Fruit fly (Drosophila melanogaster): ENCODE results near the gene rngo.

Gene rngo

DNA sequence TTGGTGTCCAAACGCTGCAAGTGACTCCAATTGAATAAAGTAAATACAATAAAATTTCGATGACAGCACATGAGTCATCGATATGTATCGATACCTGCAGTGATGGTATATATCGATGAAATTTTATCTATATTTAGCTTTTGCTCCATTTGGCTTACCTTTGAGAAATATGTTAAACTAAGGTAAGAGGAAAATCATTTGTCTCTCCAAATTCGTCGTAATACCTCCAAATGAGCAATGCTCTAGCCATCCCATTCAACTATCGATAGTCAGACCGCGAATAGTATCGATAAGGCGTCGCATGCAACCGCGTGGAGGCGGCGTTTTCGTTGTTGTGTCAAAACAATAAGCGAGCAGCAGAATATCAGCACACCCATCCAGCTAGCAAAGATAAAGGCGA lies at the start of gene rngo, which contains the start of gene Cdc50:
Gene rngo, plus strand, starts transcription at position 189 of the 400 bp plus-strand sequence.
Gene Cdc50, minus strand, starts transcription at position 52 of the 400 bp plus-strand sequence.
- TF ChIP-seq ttk (optimal IDR thresholded peaks at IDR 0.05) (no peak), insv (optimal IDR thresholded peaks at IDR 0.05) (no peak), Sin3A (optimal IDR thresholded peaks at IDR 0.05) (no peak), psq (optimal IDR thresholded peaks at IDR 0.05) (no peak), h (optimal IDR thresholded peaks at IDR 0.05) (no peak), Myc (optimal IDR thresholded peaks at IDR 0.05) (no peak)

DNA sequence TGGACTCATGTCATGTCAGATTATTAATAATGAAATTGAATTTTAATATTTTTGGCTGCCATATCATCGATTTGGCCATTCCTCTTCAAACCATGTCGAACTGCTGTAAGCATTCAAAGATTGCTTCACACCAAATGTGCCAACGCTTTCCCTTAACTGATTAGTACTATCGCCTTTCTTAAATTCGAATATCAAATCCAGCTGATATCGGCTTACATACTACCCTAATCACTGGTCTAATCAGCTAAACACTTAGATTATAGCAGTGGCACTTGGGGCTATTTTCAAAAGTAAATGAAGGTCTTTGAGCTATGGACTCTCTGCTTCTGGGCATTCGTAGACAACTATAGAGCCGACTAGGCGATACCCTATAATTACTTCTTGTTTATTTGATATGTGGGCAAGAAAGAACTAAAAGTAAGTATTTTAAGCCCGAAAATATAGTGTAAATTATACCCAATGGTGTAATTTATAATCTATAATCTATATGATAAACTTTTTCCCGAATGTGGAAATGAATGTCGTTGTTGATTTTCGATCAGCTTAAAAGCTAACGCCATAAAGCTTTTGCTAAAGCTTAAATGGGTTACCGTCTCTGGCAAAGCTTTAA lies 37.3 kb upstream of the rngo start:
- TF ChIP-seq ttk (optimal IDR thresholded peaks at IDR 0.05) (no peak), Sin3A (optimal IDR thresholded peaks at IDR 0.05) (no peak), Myc (optimal IDR thresholded peaks at IDR 0.05) (no peak), h (optimal IDR thresholded peaks at IDR 0.05) (no peak), insv (optimal IDR thresholded peaks at IDR 0.05) (no peak), psq (optimal IDR thresholded peaks at IDR 0.05) (no peak)

DNA sequence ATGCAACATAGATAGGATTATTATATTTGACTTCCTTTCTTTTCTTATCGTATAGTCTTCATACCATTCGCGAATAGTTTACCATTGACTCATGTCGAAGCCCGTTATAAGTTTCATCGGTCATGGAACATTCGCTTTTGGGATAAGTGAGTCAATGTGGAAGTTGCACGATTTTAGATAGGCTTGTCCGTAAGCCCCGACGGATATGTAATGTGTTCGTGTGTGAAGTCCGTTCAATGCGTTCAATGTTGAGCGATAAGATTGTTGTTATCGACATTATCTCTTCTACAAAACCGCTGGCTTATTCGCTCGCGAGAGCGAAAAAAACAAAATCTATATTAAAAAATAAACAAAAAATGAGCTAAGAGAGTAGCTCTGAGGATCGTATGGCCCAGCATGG lies 36.4 kb upstream of the rngo start, which contains the start of gene CG9981:
Gene CG9981, minus strand, starts transcription at position 320 of the 400 bp plus-strand sequence.
- TF ChIP-seq psq (optimal IDR thresholded peaks at IDR 0.05): no peak
- no peak for TF ChIP-seq ttk (optimal IDR thresholded peaks at IDR 0.05)
- no peak for TF ChIP-seq Myc (optimal IDR thresholded peaks at IDR 0.05)
- no peak for TF ChIP-seq Sin3A (optimal IDR thresholded peaks at IDR 0.05)
- TF ChIP-seq insv (optimal IDR thresholded peaks at IDR 0.05): no peak
- no peak for TF ChIP-seq h (optimal IDR thresholded peaks at IDR 0.05)

DNA sequence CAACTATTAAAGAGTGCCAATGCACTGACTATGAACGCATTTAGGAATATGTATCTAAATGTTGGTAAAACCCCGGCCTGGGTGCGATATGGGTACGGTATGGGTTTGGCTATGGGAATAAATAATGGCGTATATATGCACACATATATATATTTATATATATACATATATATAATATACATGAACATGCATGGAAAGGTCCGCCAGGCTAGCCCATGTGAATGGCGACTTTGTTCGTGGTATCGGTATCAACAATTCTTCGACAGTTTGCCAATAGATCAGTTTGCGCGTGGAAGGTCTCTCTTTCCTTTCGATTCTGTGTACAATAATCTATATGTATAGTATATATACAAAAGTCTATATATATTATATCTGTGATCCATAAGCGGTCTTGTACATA lies 36.0 kb upstream of the rngo start, which contains the start of gene CG4301:
Gene CG4301, plus strand, starts transcription at position 301 of the 400 bp plus-strand sequence.
- no peak for TF ChIP-seq Myc (optimal IDR thresholded peaks at IDR 0.05)
- no peak for TF ChIP-seq insv (optimal IDR thresholded peaks at IDR 0.05)
- TF ChIP-seq ttk (optimal IDR thresholded peaks at IDR 0.05): no peak
- TF ChIP-seq Sin3A (optimal IDR thresholded peaks at IDR 0.05): no peak
- TF ChIP-seq h (optimal IDR thresholded peaks at IDR 0.05): no peak
- no peak for TF ChIP-seq psq (optimal IDR thresholded peaks at IDR 0.05)

DNA sequence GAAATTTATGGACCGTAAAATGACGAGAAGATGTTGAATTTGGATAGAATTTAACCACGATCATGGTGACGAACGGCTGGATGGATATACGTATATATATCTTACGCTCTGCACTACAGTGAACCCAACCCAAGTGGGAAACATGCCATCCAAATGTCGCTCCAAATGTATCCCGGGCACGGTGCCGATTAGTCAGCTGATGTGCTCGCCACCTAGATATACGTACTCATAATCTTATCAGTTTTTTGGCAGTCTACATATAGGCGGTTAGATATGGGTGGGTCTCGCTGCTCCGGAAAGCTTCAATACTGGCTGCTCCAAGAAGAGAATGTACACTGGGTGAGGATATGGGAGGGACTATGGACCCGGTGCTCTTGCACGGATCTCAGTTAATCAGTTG lies 35.1 kb upstream of the rngo start:
- TF ChIP-seq h (optimal IDR thresholded peaks at IDR 0.05): no peak
- TF ChIP-seq psq (optimal IDR thresholded peaks at IDR 0.05): no peak
- TF ChIP-seq insv (optimal IDR thresholded peaks at IDR 0.05): no peak
- no peak for TF ChIP-seq ttk (optimal IDR thresholded peaks at IDR 0.05)
- no peak for TF ChIP-seq Sin3A (optimal IDR thresholded peaks at IDR 0.05)
- TF ChIP-seq Myc (optimal IDR thresholded peaks at IDR 0.05): no peak

DNA sequence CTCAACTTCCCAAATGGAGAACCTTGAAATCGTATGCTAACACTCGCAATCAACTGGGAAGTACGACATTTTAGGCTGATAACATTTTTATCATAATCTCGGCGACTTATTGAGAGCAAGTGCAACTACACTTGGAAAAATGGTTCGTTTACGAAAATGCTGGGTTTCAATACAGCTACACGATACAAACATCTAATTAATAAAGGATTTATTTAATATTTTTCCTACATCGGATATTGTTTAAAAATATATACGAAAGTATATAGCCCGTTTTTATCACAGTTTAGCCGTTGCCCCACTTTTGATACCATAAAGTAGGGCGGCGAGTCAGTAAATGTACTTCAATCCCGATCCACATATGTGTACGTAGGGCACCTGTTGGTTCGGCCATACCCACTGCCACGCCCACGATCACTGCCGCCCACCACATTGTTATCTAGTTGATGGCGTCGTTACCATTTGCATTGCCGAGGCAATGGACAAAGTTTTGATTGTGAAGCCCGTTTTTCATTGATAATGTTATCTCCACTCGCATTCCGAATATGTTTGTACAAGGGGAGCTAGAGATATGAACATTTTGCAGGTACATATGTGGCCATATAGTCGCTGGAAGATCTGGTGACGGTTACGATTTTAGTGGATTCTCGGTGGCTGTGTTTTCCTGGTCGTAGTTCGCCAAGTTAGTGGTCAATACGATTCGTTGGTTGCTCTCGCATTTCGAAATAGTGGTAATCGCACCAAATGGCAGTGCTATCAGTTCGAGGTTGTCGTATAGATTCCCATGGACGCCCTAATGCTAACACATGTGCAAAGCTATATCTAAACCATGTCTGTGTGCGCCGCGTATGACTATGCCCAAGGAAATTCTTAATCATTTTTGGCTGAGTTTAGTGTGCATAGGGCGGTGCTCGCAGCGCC lies 26.5 kb upstream of the rngo start, which contains the start of gene Traf-like:
Gene Traf-like, plus strand, starts transcription at position 596 of the 918 bp plus-strand sequence.
- TF ChIP-seq Sin3A (optimal IDR thresholded peaks at IDR 0.05): no peak
- no peak for TF ChIP-seq Myc (optimal IDR thresholded peaks at IDR 0.05)
- TF ChIP-seq ttk (optimal IDR thresholded peaks at IDR 0.05): no peak
- TF ChIP-seq h (optimal IDR thresholded peaks at IDR 0.05): no peak
- TF ChIP-seq psq (optimal IDR thresholded peaks at IDR 0.05): no peak
- TF ChIP-seq insv (optimal IDR thresholded peaks at IDR 0.05): no peak

DNA sequence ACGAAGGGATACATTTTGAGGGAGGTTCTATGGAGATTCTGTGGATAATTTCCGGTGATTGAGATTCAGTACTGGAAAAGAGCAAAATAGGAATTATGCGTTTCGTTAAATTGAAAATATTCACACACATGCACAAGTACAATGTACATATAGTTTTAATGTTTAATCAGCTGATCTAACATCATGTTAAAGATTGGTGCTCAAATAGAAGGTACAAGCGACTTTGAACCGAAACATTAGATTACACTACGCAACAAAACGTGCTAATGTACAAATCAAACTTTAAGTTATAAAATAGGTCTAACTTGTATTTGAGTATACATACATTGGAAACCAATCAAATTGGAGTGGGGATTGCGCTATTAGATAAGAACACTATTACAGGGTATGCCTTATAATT lies 21.2 kb upstream of the rngo start:
- TF ChIP-seq ttk (optimal IDR thresholded peaks at IDR 0.05) (no peak), Myc (optimal IDR thresholded peaks at IDR 0.05) (no peak), Sin3A (optimal IDR thresholded peaks at IDR 0.05) (no peak), insv (optimal IDR thresholded peaks at IDR 0.05) (no peak), h (optimal IDR thresholded peaks at IDR 0.05) (no peak), psq (optimal IDR thresholded peaks at IDR 0.05) (no peak)

DNA sequence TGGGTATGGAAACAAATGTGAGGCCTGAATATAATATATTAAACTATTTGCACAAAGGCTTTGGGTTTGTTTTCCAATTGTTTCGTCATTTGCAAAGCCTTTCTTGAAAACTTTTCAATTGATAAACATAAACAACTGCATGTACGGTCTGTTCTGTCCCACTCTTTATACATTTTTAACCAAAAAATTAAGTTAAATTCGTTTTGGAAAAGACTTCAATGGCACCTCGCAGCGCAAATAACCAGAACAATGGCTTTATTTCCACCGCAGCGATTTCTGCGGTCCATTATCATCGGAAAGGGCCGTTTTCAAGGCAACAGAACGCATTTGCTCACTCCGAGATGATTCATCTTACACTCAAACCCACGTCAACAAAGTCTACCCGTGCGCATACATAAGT lies 20.4 kb upstream of the rngo start:
- TF ChIP-seq psq (optimal IDR thresholded peaks at IDR 0.05): no peak
- TF ChIP-seq h (optimal IDR thresholded peaks at IDR 0.05): no peak
- no peak for TF ChIP-seq ttk (optimal IDR thresholded peaks at IDR 0.05)
- no peak for TF ChIP-seq Myc (optimal IDR thresholded peaks at IDR 0.05)
- no peak for TF ChIP-seq insv (optimal IDR thresholded peaks at IDR 0.05)
- TF ChIP-seq Sin3A (optimal IDR thresholded peaks at IDR 0.05): no peak

DNA sequence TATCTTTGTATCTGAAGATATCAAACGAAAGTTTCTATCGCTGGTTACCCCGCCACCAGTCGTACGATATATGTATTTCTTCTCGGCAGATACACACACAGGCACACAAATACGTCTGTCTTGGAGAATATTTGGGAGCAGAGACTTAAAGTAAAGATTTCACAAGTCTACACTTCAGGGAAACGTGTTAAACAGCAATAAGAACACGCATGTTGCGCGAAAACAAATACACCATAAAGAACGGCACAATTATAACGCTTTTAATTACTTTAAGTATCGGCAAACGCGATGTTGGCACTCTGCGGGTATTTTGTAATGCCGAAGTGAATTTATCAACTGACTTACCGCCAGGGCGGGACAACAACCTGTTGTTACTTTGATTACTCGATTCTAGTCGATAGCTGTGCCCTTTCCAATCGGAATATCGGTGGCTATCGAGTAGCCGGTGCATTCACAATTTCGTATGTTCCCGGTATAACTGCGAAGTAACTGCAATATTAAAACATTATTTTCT lies 19.3 kb upstream of the rngo start, which contains the start of gene AnxB11:
Gene AnxB11, minus strand, starts transcription at position 367 of the 514 bp plus-strand sequence.
- TF ChIP-seq h (optimal IDR thresholded peaks at IDR 0.05) (no peak), insv (optimal IDR thresholded peaks at IDR 0.05) (no peak), Sin3A (optimal IDR thresholded peaks at IDR 0.05) (no peak), ttk (optimal IDR thresholded peaks at IDR 0.05) (no peak), Myc (optimal IDR thresholded peaks at IDR 0.05) (no peak), psq (optimal IDR thresholded peaks at IDR 0.05) (no peak)

DNA sequence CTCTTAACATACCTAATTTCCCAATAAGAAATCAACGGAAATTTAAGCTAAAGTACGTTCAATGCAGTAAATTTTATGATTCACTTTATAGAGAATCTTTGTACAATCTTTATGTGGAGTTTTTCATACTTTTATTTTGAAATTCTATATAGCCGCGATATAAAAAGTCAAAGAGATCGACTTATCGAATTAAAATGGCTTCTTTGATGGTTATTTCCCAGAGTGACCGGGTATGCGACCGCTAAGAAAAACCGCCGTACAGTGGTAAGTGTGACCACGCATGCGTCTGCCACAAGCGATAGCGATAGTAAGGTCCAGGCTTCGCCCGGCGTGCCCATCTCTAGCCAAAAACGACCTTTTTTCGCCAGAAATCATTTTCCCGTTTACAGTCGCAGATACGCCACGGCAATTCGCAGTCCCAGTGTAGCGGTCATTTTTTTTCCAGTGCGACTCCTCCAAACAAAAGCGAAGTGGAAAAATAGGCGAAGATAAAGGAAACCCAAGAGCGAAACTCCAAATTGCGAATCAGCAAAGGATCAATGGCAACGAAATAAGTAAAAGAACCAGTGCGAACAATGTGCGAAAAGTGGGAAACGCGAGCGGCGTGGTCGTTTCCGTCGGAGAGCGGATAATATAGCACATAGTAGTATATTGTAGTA lies 18.6 kb upstream of the rngo start, which contains the start of gene hang:
Gene hang, plus strand, starts transcription at position 366 of the 659 bp plus-strand sequence.
- TF ChIP-seq psq (optimal IDR thresholded peaks at IDR 0.05) (no peak), insv (optimal IDR thresholded peaks at IDR 0.05) (no peak), Myc (optimal IDR thresholded peaks at IDR 0.05) (no peak), ttk (optimal IDR thresholded peaks at IDR 0.05) (no peak), Sin3A (optimal IDR thresholded peaks at IDR 0.05) (no peak), h (optimal IDR thresholded peaks at IDR 0.05) (no peak)

DNA sequence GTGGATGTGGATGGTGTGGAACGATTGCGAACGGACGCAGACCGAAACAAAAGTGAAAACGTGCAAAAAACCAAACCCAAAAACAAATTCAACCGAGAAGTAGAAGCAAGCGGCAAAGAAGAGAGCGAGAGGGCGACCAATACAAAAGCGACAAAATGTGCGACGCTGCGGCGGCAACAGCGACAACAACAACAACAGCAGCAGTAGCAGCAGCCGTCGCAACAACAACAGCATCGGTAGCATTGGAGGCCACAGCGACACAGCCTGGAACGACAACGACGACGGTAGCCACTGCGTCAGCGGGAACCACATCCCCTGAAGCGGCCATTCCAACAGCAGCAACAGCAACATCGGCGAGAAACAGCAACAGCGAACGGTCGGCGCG lies 18.1 kb upstream of the rngo start:
- no peak for TF ChIP-seq Sin3A (optimal IDR thresholded peaks at IDR 0.05)
- TF ChIP-seq ttk (optimal IDR thresholded peaks at IDR 0.05): no peak
- TF ChIP-seq h (optimal IDR thresholded peaks at IDR 0.05): no peak
- no peak for TF ChIP-seq insv (optimal IDR thresholded peaks at IDR 0.05)

Measured in Kc167 (cell line).